Worm (Caenorhabditis elegans): Measurements from ENCODE around the gene trmt-10C.2.

The trmt-10C.2 gene

DNA sequence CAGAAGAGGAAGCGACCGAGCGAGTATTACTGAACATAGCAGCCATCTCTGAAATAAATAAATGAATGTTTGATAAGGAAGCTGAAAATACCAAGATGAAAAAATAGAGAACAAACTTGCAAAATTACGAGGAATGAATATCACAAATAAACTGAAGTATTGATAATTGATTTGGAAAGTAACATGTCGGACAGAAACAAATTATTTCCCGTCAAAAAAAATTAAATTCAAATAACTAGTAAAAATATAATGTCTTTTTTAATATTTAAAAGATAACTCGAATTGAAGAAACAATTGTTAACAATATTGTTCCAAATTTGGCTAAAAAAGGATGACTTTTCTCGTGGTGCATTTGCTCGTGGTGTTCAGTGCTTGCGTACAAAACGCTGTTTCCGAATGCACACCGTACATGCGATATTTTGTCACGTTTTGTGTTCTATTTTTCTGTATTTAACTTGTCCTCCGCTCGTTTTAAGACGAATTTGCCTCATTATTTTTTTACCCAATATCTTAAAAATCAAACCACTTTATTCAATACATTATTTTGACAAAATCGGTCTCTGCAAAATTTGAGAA is 4.1 kb upstream of the trmt-10C.2 start, which contains the start of gene rpn-13 (continued):
- TF ChIP-seq aly-2 (tag; optimal IDR thresholded peaks at IDR 0.05): no peak
- peak; percentile 94 to 98 for TF ChIP-seq lsy-2 (tag; optimal IDR thresholded peaks at IDR 0.05)
- peak; percentile 41 for TF ChIP-seq xbp-1 (tag; optimal IDR thresholded peaks at IDR 0.05)
- peak; percentile 40 for TF ChIP-seq swsn-7 (tag; optimal IDR thresholded peaks at IDR 0.05)
- peak in 1 of 6 experiments; percentile 27 for TF ChIP-seq elt-3 (tag; optimal IDR thresholded peaks at IDR 0.05)
- TF ChIP-seq nhr-47 (tag; optimal IDR thresholded peaks at IDR 0.05): peak; percentile 54
- no peak for TF ChIP-seq zag-1 (tag; optimal IDR thresholded peaks at IDR 0.05)
- peak; percentile 49 for TF ChIP-seq fos-1 (tag; optimal IDR thresholded peaks at IDR 0.05)
- TF ChIP-seq skn-1 (tag; optimal IDR thresholded peaks at IDR 0.05): peak; percentile 98
- TF ChIP-seq nhr-71 (tag; optimal IDR thresholded peaks at IDR 0.05): peak; percentile 59
- TF ChIP-seq lin-13 (GFP tag; optimal IDR thresholded peaks at IDR 0.05): peak; percentile 28
- TF ChIP-seq ceh-88 (GFP tag; IDR thresholded peaks at IDR 0.05): no peak
- peak; percentile 6 for TF ChIP-seq jun-1 (tag; optimal IDR thresholded peaks at IDR 0.05)
- TF ChIP-seq tbx-2 (tag; optimal IDR thresholded peaks at IDR 0.05): peak; percentile 23
- peak in 1 of 2 experiments; percentile 65 for TF ChIP-seq mdl-1 (tag; optimal IDR thresholded peaks at IDR 0.05)
- no peak for TF ChIP-seq lin-15B (tag; optimal IDR thresholded peaks at IDR 0.05)
- TF ChIP-seq aha-1 (tag; optimal IDR thresholded peaks at IDR 0.05): no peak
- TF ChIP-seq tlp-1 (tag; optimal IDR thresholded peaks at IDR 0.05): no peak
- no peak for TF ChIP-seq lir-3 (tag; optimal IDR thresholded peaks at IDR 0.05; ENCODE audit: poor library complexity)
- TF ChIP-seq nhr-85 (tag): no peak
- TF ChIP-seq pqm-1 (tag; optimal IDR thresholded peaks at IDR 0.05): no peak
- no peak for TF ChIP-seq alr-1 (tag; optimal IDR thresholded peaks at IDR 0.05; ENCODE audit: borderline replicate concordance)
- peak; percentile 42 for TF ChIP-seq lin-14 (GFP tag; optimal IDR thresholded peaks at IDR 0.05)
- TF ChIP-seq lin-35 (GFP tag; optimal IDR thresholded peaks at IDR 0.05): peak; percentile 70 to 83
- no peak for TF ChIP-seq nhr-90 (tag; optimal IDR thresholded peaks at IDR 0.05; ENCODE audit: poor library complexity)
- peak; percentile 58 to 62 for TF ChIP-seq efl-1 (optimal IDR thresholded peaks at IDR 0.05)
- peak in 1 of 2 experiments; percentile 64 for TF ChIP-seq efl-1 (GFP tag; optimal IDR thresholded peaks at IDR 0.05 in 1 of 2)
- TF ChIP-seq mep-1 (tag; optimal IDR thresholded peaks at IDR 0.05): no peak
- peak; percentile 52 for TF ChIP-seq C16A3.4 (tag; optimal IDR thresholded peaks at IDR 0.05)
- TF ChIP-seq nhr-12 (tag; optimal IDR thresholded peaks at IDR 0.05): no peak
- TF ChIP-seq nhr-20 (tag; optimal IDR thresholded peaks at IDR 0.05): peak; percentile 32
- no peak for TF ChIP-seq hpl-2 (GFP tag; optimal IDR thresholded peaks at IDR 0.05)
- TF ChIP-seq efl-3 (GFP tag; optimal IDR thresholded peaks at IDR 0.05): no peak
- no peak for TF ChIP-seq nhr-84 (tag; optimal IDR thresholded peaks at IDR 0.05)
- TF ChIP-seq ceh-82 (tag; optimal IDR thresholded peaks at IDR 0.05): peak in 2 of 3 experiments; percentile 52 to 56

- TF ChIP-seq pag-3 (tag; optimal IDR thresholded peaks at IDR 0.05; ENCODE audit: borderline replicate concordance, insufficient read depth) (no peak), unc-62 (GFP tag; optimal IDR thresholded peaks at IDR 0.05) (no peak), rnt-1 (tag; optimal IDR thresholded peaks at IDR 0.05) (no peak), hlh-4 (tag; optimal IDR thresholded peaks at IDR 0.05) (no peak), mep-1 (tag; optimal IDR thresholded peaks at IDR 0.05) (no peak), F16B12.6 (tag; optimal IDR thresholded peaks at IDR 0.05) (no peak), ceh-8 (GFP tag; optimal IDR thresholded peaks at IDR 0.05) (no peak)
These were observed 2.9 kb upstream of the trmt-10C.2 start, which contains the start of gene C56G2.9 for ce11 chrIII:6343229-6343628. TSS of gene C56G2.9 (minus strand) at chrIII:6343329.

ce11 chrIII:6344737-6345136 is 1.3 kb upstream of the trmt-10C.2 start:
- TF ChIP-seq snpc-4 (tag; optimal IDR thresholded peaks at IDR 0.05): peak; percentile 70
- TF ChIP-seq C34B4.2 (tag; optimal IDR thresholded peaks at IDR 0.05): no peak
- TF ChIP-seq hpl-2 (GFP tag; optimal IDR thresholded peaks at IDR 0.05): peak; percentile 73
- TF ChIP-seq snu-23 (GFP tag; optimal IDR thresholded peaks at IDR 0.05): peak; percentile 95
- no peak for TF ChIP-seq pqm-1 (tag; optimal IDR thresholded peaks at IDR 0.05)
- TF ChIP-seq nhr-77 (tag; optimal IDR thresholded peaks at IDR 0.05): peak; percentile 83
- TF ChIP-seq tlp-1 (tag; optimal IDR thresholded peaks at IDR 0.05): no peak
- no peak for TF ChIP-seq nhr-11 (tag; optimal IDR thresholded peaks at IDR 0.05)
- TF ChIP-seq dsc-1 (tag; optimal IDR thresholded peaks at IDR 0.05): peak; percentile 84
- TF ChIP-seq efl-3 (GFP tag; optimal IDR thresholded peaks at IDR 0.05): no peak
- peak; percentile 68 for TF ChIP-seq ztf-4 (tag; optimal IDR thresholded peaks at IDR 0.05)
- TF ChIP-seq irx-1 (tag; optimal IDR thresholded peaks at IDR 0.05): peak; percentile 84
- no peak for TF ChIP-seq nhr-12 (tag; optimal IDR thresholded peaks at IDR 0.05)
- TF ChIP-seq nhr-19 (GFP tag; conservative IDR thresholded peaks at IDR 0.05): peak; percentile 88
- peak; percentile 71 for TF ChIP-seq C04F5.9 (tag; optimal IDR thresholded peaks at IDR 0.05)
- no peak for TF ChIP-seq alr-1 (tag; optimal IDR thresholded peaks at IDR 0.05; ENCODE audit: borderline replicate concordance)
- TF ChIP-seq unc-98 (GFP tag; IDR thresholded peaks at IDR 0.05): 0 out of 2 replicates have a peak, but pooled peaks have one; percentile 26
